Fruit fly (Drosophila melanogaster): ENCODE measurements around the gene mRpL9.
A peak's percentile ranks its signal among the peaks of the same experiment; 100 is the strongest.

Gene mRpL9

DNA sequence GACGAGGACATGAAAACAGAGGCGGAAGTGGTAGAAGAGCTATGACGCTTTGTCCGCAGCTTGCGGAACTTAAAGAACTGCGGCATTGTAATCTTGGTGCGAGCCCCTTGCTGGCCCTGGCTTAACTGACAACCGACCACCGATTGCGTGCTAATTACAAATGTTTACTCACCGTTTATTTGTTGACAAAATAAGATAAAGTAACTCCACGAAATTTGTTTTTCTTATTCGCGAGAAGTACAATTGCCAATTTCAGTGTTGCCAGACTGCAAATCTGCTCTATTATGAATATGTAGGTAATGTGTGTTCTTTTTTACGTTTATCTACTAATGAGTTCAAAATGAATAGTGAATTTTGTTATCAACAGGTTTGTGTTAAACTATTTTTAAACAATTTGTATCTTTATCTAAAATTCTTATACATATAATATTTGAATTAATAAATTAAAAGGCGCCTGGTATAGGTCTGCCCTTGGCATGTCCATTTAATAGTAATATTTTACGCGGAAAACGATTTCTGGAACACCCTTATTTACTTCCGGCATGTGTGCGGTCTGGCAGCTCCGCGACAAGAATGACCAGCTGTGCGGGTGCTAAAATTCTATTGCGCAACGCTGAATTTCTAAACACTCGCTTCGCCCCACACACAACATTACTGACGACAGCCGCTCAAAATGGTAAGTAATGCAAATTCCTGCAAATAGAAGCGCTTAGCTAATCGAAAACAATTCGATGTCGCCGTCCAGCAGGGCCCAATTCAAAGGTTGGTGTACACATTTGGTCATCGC is 26.3 kb downstream of the mRpL9 start, which contains the start of the genes Atg4b and Hibch (continued):
- TF ChIP-seq CG13296 (GFP tag; optimal IDR thresholded peaks at IDR 0.05) (peak; percentile 86), CG17612 (GFP tag; IDR thresholded peaks at IDR 0.05) (peak; percentile 66; the same call in 1 of the 2 replicates), CG11695 (GFP tag; IDR thresholded peaks at IDR 0.05) (no peak; the same call in 1 of the 3 replicates), ro (GFP tag; IDR thresholded peaks at IDR 0.05) (peak; percentile 20; the same call in 1 of the 2 replicates), CG9609 (GFP tag; optimal IDR thresholded peaks at IDR 0.05) (peak; percentile 1), Xbp1 (GFP tag; optimal IDR thresholded peaks at IDR 0.05) (peak; percentile 88), CG18262 (tag; optimal IDR thresholded peaks at IDR 0.05) (peak; percentile 87), Max (GFP tag; optimal IDR thresholded peaks at IDR 0.05) (peak; percentile 89), Neu2 (GFP tag; optimal IDR thresholded peaks at IDR 0.05; ENCODE audit: borderline replicate concordance) (no peak), pros (GFP tag; optimal IDR thresholded peaks at IDR 0.05) (no peak), Awh (GFP tag; IDR thresholded peaks at IDR 0.05) (0 out of 2 replicates have a peak, but pooled peaks have one; percentile 47), CG17802 (tag; optimal IDR thresholded peaks at IDR 0.05) (peak; percentile 23), CG14050 (GFP tag; IDR thresholded peaks at IDR 0.05) (peak; percentile 63; the same call in 2 of the 3 replicates), jumu (GFP tag; optimal IDR thresholded peaks at IDR 0.05) (peak; percentile 34), unpg (GFP tag; optimal IDR thresholded peaks at IDR 0.05) (peak; percentile 80), Hmr (GFP tag; optimal IDR thresholded peaks at IDR 0.05) (no peak), lov (optimal IDR thresholded peaks at IDR 0.05) (no peak), lov (GFP tag; IDR thresholded peaks at IDR 0.05) (no peak), chn (GFP tag; optimal IDR thresholded peaks at IDR 0.05) (peak; percentile 61), ems (GFP tag; optimal IDR thresholded peaks at IDR 0.05) (peak; percentile 31), cas (GFP tag; IDR thresholded peaks at IDR 0.05) (peak; percentile 69; the same call in 1 of the 2 replicates), CG6813 (GFP tag; optimal IDR thresholded peaks at IDR 0.05) (peak; percentile 54), CG12299 (tag; optimal IDR thresholded peaks at IDR 0.05) (peak; percentile 79), Atf3 (GFP tag; optimal IDR thresholded peaks at IDR 0.05) (no peak), CG4617 (GFP tag; optimal IDR thresholded peaks at IDR 0.05; ENCODE audit: borderline replicate concordance) (peak; percentile 82), yki (optimal IDR thresholded peaks at IDR 0.05) (no peak), CG11504 (tag; optimal IDR thresholded peaks at IDR 0.05) (no peak), zen2 (GFP tag; IDR thresholded peaks at IDR 0.05; ENCODE audit: partially characterized antibody) (no peak), CG30020 (tag; optimal IDR thresholded peaks at IDR 0.05) (peak; percentile 79), gfzf (GFP tag; optimal IDR thresholded peaks at IDR 0.05) (no peak), CG3065 (GFP tag; optimal IDR thresholded peaks at IDR 0.05) (peak; percentile 53), CG43689 (GFP tag; IDR thresholded peaks at IDR 0.05) (peak; percentile 59; the same call in 1 of the 2 replicates), CG11560 (tag; IDR thresholded peaks at IDR 0.05) (peak; percentile 49; the same call in 2 of the 3 replicates), Dad (GFP tag; optimal IDR thresholded peaks at IDR 0.05) (no peak), CG32767 (GFP tag; IDR thresholded peaks at IDR 0.05) (peak; percentile 59; the same call in 1 of the 2 replicates), CG6254 (GFP tag; optimal IDR thresholded peaks at IDR 0.05) (peak; percentile 70), Dll (GFP tag; IDR thresholded peaks at IDR 0.05; ENCODE audit: partially characterized antibody) (no peak), ap (GFP tag; IDR thresholded peaks at IDR 0.05) (peak; percentile 53; the same call in 1 of the 2 replicates), H15 (GFP tag; IDR thresholded peaks at IDR 0.05) (peak; percentile 73; the same call in 2 of the 3 replicates), Rx (GFP tag; IDR thresholded peaks at IDR 0.05) (peak; percentile 71; the same call in 1 of the 2 replicates), Hmx (GFP tag; optimal IDR thresholded peaks at IDR 0.05) (no peak), E2f2 (GFP tag; IDR thresholded peaks at IDR 0.05) (peak; percentile 60), CG2116 (GFP tag; optimal IDR thresholded peaks at IDR 0.05) (peak; percentile 69), sob (GFP tag; IDR thresholded peaks at IDR 0.05) (peak; percentile 83), CG16863 (GFP tag; optimal IDR thresholded peaks at IDR 0.05) (peak; percentile 0), kah (GFP tag; optimal IDR thresholded peaks at IDR 0.05) (peak; percentile 65), Sin3A (optimal IDR thresholded peaks at IDR 0.05) (no peak), bab2 (GFP tag; optimal IDR thresholded peaks at IDR 0.05) (no peak), fru (optimal IDR thresholded peaks at IDR 0.05) (no peak), CG6654 (GFP tag; optimal IDR thresholded peaks at IDR 0.05) (peak; percentile 63)
